Worm (Caenorhabditis elegans): Measurements from ENCODE around the gene tsp-21.

tsp-21 gene

ce11 chrX:9933291-9934008 lies 1.3 kb downstream of the tsp-21 start:
- TF ChIP-seq hmbx-1 (tag; optimal IDR thresholded peaks at IDR 0.05) (no peak), ceh-36 (tag; optimal IDR thresholded peaks at IDR 0.05) (no peak), ceh-13 (GFP tag; optimal IDR thresholded peaks at IDR 0.05) (no peak), sea-1 (GFP tag; conservative IDR thresholded peaks at IDR 0.05) (no peak), aly-1 (tag; optimal IDR thresholded peaks at IDR 0.05) (no peak), tra-4 (tag; optimal IDR thresholded peaks at IDR 0.05) (no peak), tbx-37 (GFP tag; conservative IDR thresholded peaks at IDR 0.05) (no peak), hmg-4 (GFP tag; optimal IDR thresholded peaks at IDR 0.05) (no peak), pes-1 (GFP tag; IDR thresholded peaks at IDR 0.05) (no peak), F13C5.2 (tag; optimal IDR thresholded peaks at IDR 0.05) (no peak), hnd-1 (tag; optimal IDR thresholded peaks at IDR 0.05) (no peak), ama-1 (optimal IDR thresholded peaks at IDR 0.05) (no peak), tbx-11 (GFP tag; IDR thresholded peaks at IDR 0.05) (no peak), B0310.2 (tag; optimal IDR thresholded peaks at IDR 0.05) (no peak), flt-1 (GFP tag; IDR thresholded peaks at IDR 0.05) (no peak), scrt-1 (GFP tag; IDR thresholded peaks at IDR 0.05) (no peak), ets-7 (tag; optimal IDR thresholded peaks at IDR 0.05) (no peak)

ce11 chrX:9934009-9934323 lies 1.8 kb downstream of the tsp-21 start:
- TF ChIP-seq hnd-1 (tag; optimal IDR thresholded peaks at IDR 0.05) (no peak), tbx-11 (GFP tag; IDR thresholded peaks at IDR 0.05) (no peak), ama-1 (optimal IDR thresholded peaks at IDR 0.05) (no peak)

ce11 chrX:9938091-9938490 lies 5.9 kb downstream of the tsp-21 start:
- TF ChIP-seq F13C5.2 (tag; optimal IDR thresholded peaks at IDR 0.05), result no peak
- no peak for TF ChIP-seq B0310.2 (tag; optimal IDR thresholded peaks at IDR 0.05)
- no peak for TF ChIP-seq hmbx-1 (tag; optimal IDR thresholded peaks at IDR 0.05)
- TF ChIP-seq flt-1 (GFP tag; IDR thresholded peaks at IDR 0.05), result no peak
- no peak for TF ChIP-seq pes-1 (GFP tag; IDR thresholded peaks at IDR 0.05)
- no peak for TF ChIP-seq hnd-1 (tag; optimal IDR thresholded peaks at IDR 0.05)
- TF ChIP-seq ets-7 (tag; optimal IDR thresholded peaks at IDR 0.05), result no peak
- TF ChIP-seq aly-1 (tag; optimal IDR thresholded peaks at IDR 0.05), result no peak

ce11 chrX:9938537-9938936 lies 6.4 kb downstream of the tsp-21 start, which contains the start of the genes C17G1.5 and C17G1.14:
Gene C17G1.5, plus strand, starts transcription at chrX:9938802.
Gene C17G1.14, plus strand, starts transcription at chrX:9938813.
- no peak for TF ChIP-seq tra-4 (tag; optimal IDR thresholded peaks at IDR 0.05)

ce11 chrX:9940524-9940923 lies 8.4 kb downstream of the tsp-21 start:
- TF ChIP-seq B0310.2 (tag; optimal IDR thresholded peaks at IDR 0.05) (no peak), ceh-36 (tag; optimal IDR thresholded peaks at IDR 0.05) (no peak), aly-1 (tag; optimal IDR thresholded peaks at IDR 0.05) (no peak), ets-7 (tag; optimal IDR thresholded peaks at IDR 0.05) (no peak), tbx-11 (GFP tag; IDR thresholded peaks at IDR 0.05) (no peak), scrt-1 (GFP tag; IDR thresholded peaks at IDR 0.05) (no peak), F13C5.2 (tag; optimal IDR thresholded peaks at IDR 0.05) (no peak), tra-4 (tag; optimal IDR thresholded peaks at IDR 0.05) (no peak), flt-1 (GFP tag; IDR thresholded peaks at IDR 0.05) (no peak), sea-1 (GFP tag; conservative IDR thresholded peaks at IDR 0.05) (no peak), ceh-13 (GFP tag; optimal IDR thresholded peaks at IDR 0.05) (no peak), ama-1 (optimal IDR thresholded peaks at IDR 0.05) (no peak), tbx-37 (GFP tag; conservative IDR thresholded peaks at IDR 0.05) (no peak), hmg-4 (GFP tag; optimal IDR thresholded peaks at IDR 0.05) (no peak)

ce11 chrX:9941379-9941778 lies 9.2 kb downstream of the tsp-21 start:
- TF ChIP-seq scrt-1 (GFP tag; IDR thresholded peaks at IDR 0.05), result no peak
- TF ChIP-seq B0310.2 (tag; optimal IDR thresholded peaks at IDR 0.05), result no peak

ce11 chrX:9948528-9948927 lies 16.4 kb downstream of the tsp-21 start:
- TF ChIP-seq tbx-37 (GFP tag; conservative IDR thresholded peaks at IDR 0.05) (no peak), tra-4 (tag; optimal IDR thresholded peaks at IDR 0.05) (no peak), hmg-4 (GFP tag; optimal IDR thresholded peaks at IDR 0.05) (no peak), aly-1 (tag; optimal IDR thresholded peaks at IDR 0.05) (no peak), B0310.2 (tag; optimal IDR thresholded peaks at IDR 0.05) (no peak), ceh-13 (GFP tag; optimal IDR thresholded peaks at IDR 0.05) (no peak), ets-7 (tag; optimal IDR thresholded peaks at IDR 0.05) (no peak), sea-1 (GFP tag; conservative IDR thresholded peaks at IDR 0.05) (no peak), F13C5.2 (tag; optimal IDR thresholded peaks at IDR 0.05) (no peak), ama-1 (optimal IDR thresholded peaks at IDR 0.05) (no peak), flt-1 (GFP tag; IDR thresholded peaks at IDR 0.05) (no peak), pes-1 (GFP tag; IDR thresholded peaks at IDR 0.05) (no peak), scrt-1 (GFP tag; IDR thresholded peaks at IDR 0.05) (no peak), hnd-1 (tag; optimal IDR thresholded peaks at IDR 0.05) (no peak), hmbx-1 (tag; optimal IDR thresholded peaks at IDR 0.05) (no peak), tbx-11 (GFP tag; IDR thresholded peaks at IDR 0.05) (no peak), ceh-36 (tag; optimal IDR thresholded peaks at IDR 0.05) (no peak)

- TF ChIP-seq tbx-37 (GFP tag; conservative IDR thresholded peaks at IDR 0.05), result no peak
Observed at ce11 chrX:9948963-9949362, 16.8 kb downstream of the tsp-21 start, which contains the start of gene nas-37. Gene nas-37, minus strand, starts transcription at chrX:9949063.

All from whole organism, early embryonic.